Fruit fly (Drosophila melanogaster) whole organism, embryonic: ENCODE measurements around the gene Acf.

Experiments
- Asciz ChIP-seq: fragments of 200-800 bp; sonication (Bioruptor generic); optimal IDR thresholded peaks from 2 replicates; lab custom pipeline; 2017; ENCODE audit warnings: missing biosample characterization, mild to moderate bottlenecking, missing genetic modification characterization, missing genetic modification reagents
- CG10959 ChIP-seq: fragments of 200-800 bp; sonication (Bioruptor generic); IDR thresholded peaks from 2 replicates; pipeline ENCODE4 v1.3.6; 2022; ENCODE audit warnings: missing biosample characterization, missing genetic modification characterization
- CG11504 ChIP-seq: fragments of 200-800 bp; sonication (Bioruptor generic); optimal IDR thresholded peaks from 3 replicates; lab custom pipeline; 2019; ENCODE audit warnings: missing biosample characterization, mild to moderate bottlenecking, missing genetic modification characterization, moderate library complexity
- CG13296 ChIP-seq: fragments of 200-800 bp; sonication (Bioruptor generic); optimal IDR thresholded peaks from 3 replicates; lab custom pipeline; 2018; ENCODE audit warnings: missing biosample characterization, mild to moderate bottlenecking, missing genetic modification characterization
- CG14014 ChIP-seq: fragments of 200-800 bp; sonication (Bioruptor generic); IDR thresholded peaks from 2 replicates; pipeline ENCODE4 v1.3.6; 2022; ENCODE audit warnings: missing biosample characterization, missing genetic modification characterization
- CG15514 ChIP-seq: fragments of 200-800 bp; sonication (Bioruptor generic); optimal IDR thresholded peaks from 3 replicates; lab custom pipeline; 2017; ENCODE audit warnings: missing biosample characterization, missing genetic modification characterization, mild to moderate bottlenecking, moderate library complexity, missing genetic modification reagents
- CG16813 ChIP-seq: fragments of 200-800 bp; sonication (Bioruptor generic); IDR thresholded peaks from 3 replicates; pipeline ENCODE4 v1.3.6; 2022; ENCODE audit warnings: missing biosample characterization, missing genetic modification characterization; ENCODE audit not compliant: partially characterized antibody
- CG17385 ChIP-seq: fragments of 200-800 bp; sonication (Bioruptor generic); optimal IDR thresholded peaks from 3 replicates; lab custom pipeline; 2018; ENCODE audit warnings: missing biosample characterization, mild to moderate bottlenecking, missing genetic modification characterization
- CG17829 ChIP-seq: fragments of 200-800 bp; optimal IDR thresholded peaks from 2 replicates; lab custom pipeline; 2019; ENCODE audit warnings: missing biosample characterization, mild to moderate bottlenecking, missing genetic modification characterization, moderate library complexity
- CG30403 ChIP-seq: fragments of 200-800 bp; sonication (Bioruptor generic); optimal IDR thresholded peaks from 3 replicates; lab custom pipeline; 2016; ENCODE audit warnings: missing biosample characterization, missing genetic modification characterization
- CG43689 ChIP-seq: fragments of 200-800 bp; sonication (Bioruptor generic); IDR thresholded peaks from 2 replicates; pipeline ENCODE4 v1.3.6; 2022; ENCODE audit warnings: missing biosample characterization, missing genetic modification characterization
- CG5245 ChIP-seq: fragments of 200-800 bp; sonication (Bioruptor generic); optimal IDR thresholded peaks from 3 replicates; lab custom pipeline; 2016; ENCODE audit warnings: missing biosample characterization, missing genetic modification characterization
- CG7786 ChIP-seq: fragments of 200-800 bp; sonication (Bioruptor generic); optimal IDR thresholded peaks from 2 replicates; lab custom pipeline; 2016; ENCODE audit warnings: missing biosample characterization, missing genetic modification characterization
- CG7963 ChIP-seq: fragments of 200-800 bp; sonication (Bioruptor generic); IDR thresholded peaks from 3 replicates; pipeline ENCODE4 v1.3.6; 2022; ENCODE audit warnings: missing biosample characterization, missing genetic modification characterization; ENCODE audit not compliant: partially characterized antibody
- Dbx ChIP-seq: fragments of 200-800 bp; sonication (Bioruptor generic); IDR thresholded peaks from 3 replicates; pipeline ENCODE4 v1.3.6; 2022; ENCODE audit warnings: missing biosample characterization, missing genetic modification characterization
- Ets65A ChIP-seq: fragments of 200-800 bp; sonication (Bioruptor generic); peaks from one replicate; lab custom pipeline; 2016; ENCODE audit warnings: missing biosample characterization, missing genetic modification characterization
- Fer1 ChIP-seq: fragments of 200-800 bp; sonication (Bioruptor generic); optimal IDR thresholded peaks from 2 replicates; lab custom pipeline; 2017; ENCODE audit warnings: missing biosample characterization, mild to moderate bottlenecking, missing genetic modification characterization
- H2.0 ChIP-seq: fragments of 200-800 bp; sonication (Bioruptor generic); IDR thresholded peaks from 2 replicates; pipeline ENCODE4 v1.3.6; 2022; ENCODE audit warnings: missing biosample characterization, missing genetic modification characterization
- Max ChIP-seq: fragments of 200-800 bp; sonication (Bioruptor generic); optimal IDR thresholded peaks from 2 replicates; lab custom pipeline; 2016; ENCODE audit warnings: missing biosample characterization, mild to moderate bottlenecking, missing genetic modification characterization
- NC2α ChIP-seq: fragments of 200-800 bp; sonication (Bioruptor generic); optimal IDR thresholded peaks from 2 replicates; lab custom pipeline; 2016; ENCODE audit warnings: missing biosample characterization, missing genetic modification characterization
- Poxn ChIP-seq: fragments of 200-800 bp; sonication (Bioruptor generic); IDR thresholded peaks from 2 replicates; pipeline ENCODE4 v1.3.6; 2022; ENCODE audit warnings: missing biosample characterization, missing genetic modification characterization
- Trl ChIP-seq, 3 experiments: fragments of >200 bp in 2 of 3; fragments of 200-800 bp in 1 of 3; sonication (Bioruptor generic) in 1 of 3; optimal IDR thresholded peaks; 2 replicates in 1 of 3; 3 replicates in 2 of 3; lab custom pipeline; 2016 to 2017; ENCODE audit warnings: missing biosample characterization in 1 of 3, missing genetic modification characterization in 1 of 3
- Xrp1 ChIP-seq: fragments of 200-800 bp; sonication (Bioruptor generic); IDR thresholded peaks from 2 replicates; pipeline ENCODE4 v1.3.6; 2022; ENCODE audit warnings: missing biosample characterization, missing genetic modification characterization
- ara ChIP-seq: fragments of 200-800 bp; sonication (Bioruptor generic); IDR thresholded peaks from 2 replicates; pipeline ENCODE4 v1.3.6; 2022; ENCODE audit warnings: missing biosample characterization, missing genetic modification characterization
- ato ChIP-seq: fragments of 200-800 bp; sonication (Bioruptor generic); IDR thresholded peaks from 2 replicates; pipeline ENCODE4 v1.3.6; 2022; ENCODE audit warnings: missing biosample characterization, missing genetic modification characterization; ENCODE audit not compliant: partially characterized antibody
- bbx ChIP-seq: fragments of 200-800 bp; sonication (Bioruptor generic); IDR thresholded peaks from 2 replicates; pipeline ENCODE4 v1.3.6; 2022; ENCODE audit warnings: missing biosample characterization, missing genetic modification characterization; ENCODE audit not compliant: partially characterized antibody
- btn ChIP-seq: fragments of 200-800 bp; sonication (Bioruptor generic); optimal IDR thresholded peaks from 2 replicates; lab custom pipeline; 2016; ENCODE audit warnings: missing biosample characterization, missing genetic modification characterization
- cas ChIP-seq: fragments of 200-800 bp; sonication (Bioruptor generic); IDR thresholded peaks from 2 replicates; pipeline ENCODE4 v1.3.6; 2022; ENCODE audit warnings: missing biosample characterization, missing genetic modification characterization
- ci ChIP-seq: fragments of 200-800 bp; sonication (Bioruptor generic); IDR thresholded peaks from 3 replicates; pipeline ENCODE4 v1.3.6; 2022; ENCODE audit warnings: missing biosample characterization, missing genetic modification characterization
- danr ChIP-seq: fragments of 200-800 bp; sonication (Bioruptor generic); IDR thresholded peaks from 2 replicates; pipeline ENCODE4 v1.3.6; 2022; ENCODE audit warnings: missing biosample characterization, missing genetic modification characterization
- dimm ChIP-seq: fragments of 200-800 bp; sonication (Bioruptor generic); IDR thresholded peaks from 2 replicates; pipeline ENCODE4 v1.3.6; 2022; ENCODE audit warnings: missing biosample characterization, missing genetic modification characterization
- ems ChIP-seq: fragments of 200-800 bp; sonication (Bioruptor generic); optimal IDR thresholded peaks from 3 replicates; lab custom pipeline; 2016; ENCODE audit warnings: missing biosample characterization, missing genetic modification characterization
- ewg ChIP-seq: fragments of 200-800 bp; sonication (Bioruptor generic); optimal IDR thresholded peaks from 3 replicates; lab custom pipeline; 2017; ENCODE audit warnings: mild to moderate bottlenecking, missing biosample characterization, missing genetic modification reagents, missing genetic modification characterization
- exex ChIP-seq: fragments of 200-800 bp; sonication (Bioruptor generic); optimal IDR thresholded peaks from 4 replicates; lab custom pipeline; 2018; ENCODE audit warnings: missing biosample characterization, mild to moderate bottlenecking, missing genetic modification characterization, moderate library complexity
- fd64A ChIP-seq: fragments of 200-800 bp; sonication (Bioruptor generic); optimal IDR thresholded peaks from 3 replicates; lab custom pipeline; 2018; ENCODE audit warnings: missing biosample characterization, mild to moderate bottlenecking, missing genetic modification characterization
- gem ChIP-seq: fragments of 200-800 bp; sonication (Bioruptor generic); optimal IDR thresholded peaks from 2 replicates; lab custom pipeline; 2019; ENCODE audit warnings: missing biosample characterization, mild to moderate bottlenecking, missing genetic modification characterization, moderate library complexity
- grn ChIP-seq: fragments of 200-800 bp; sonication (Bioruptor generic); optimal IDR thresholded peaks from 3 replicates; lab custom pipeline; 2017; ENCODE audit warnings: missing biosample characterization, missing genetic modification characterization
- lola ChIP-seq, 3 experiments: fragments of >200 bp in 2 of 3; fragments of 200-800 bp in 1 of 3; sonication (Bioruptor generic) in 1 of 3; optimal IDR thresholded peaks; 2 replicates each; lab custom pipeline; 2017 to 2019; ENCODE audit warnings: missing biosample characterization in 3 of 3, missing genetic modification characterization in 3 of 3, mild to moderate bottlenecking in 1 of 3, moderate library complexity in 1 of 3
- nmo ChIP-seq: fragments of 200-800 bp; sonication (Bioruptor generic); optimal IDR thresholded peaks from 2 replicates; lab custom pipeline; 2018; ENCODE audit warnings: missing biosample characterization, mild to moderate bottlenecking, missing genetic modification characterization, moderate library complexity
- nom ChIP-seq: fragments of 200-800 bp; sonication (Bioruptor generic); optimal IDR thresholded peaks from 2 replicates; lab custom pipeline; 2017; ENCODE audit warnings: missing biosample characterization, missing genetic modification characterization, mild to moderate bottlenecking, moderate library complexity, missing genetic modification reagents
- pnt ChIP-seq: fragments of 200-800 bp; sonication (Bioruptor generic); optimal IDR thresholded peaks from 3 replicates; lab custom pipeline; 2016; ENCODE audit warnings: missing biosample characterization, missing genetic modification characterization
- slbo ChIP-seq: fragments of 200-800 bp; sonication (Bioruptor generic); IDR thresholded peaks from 2 replicates; pipeline ENCODE4 v1.3.6; 2022; ENCODE audit warnings: missing biosample characterization, missing genetic modification characterization
- tll ChIP-seq, 2 experiments: fragments of 200-800 bp in 1 of 2; fragments of >200 bp in 1 of 2; sonication (Bioruptor generic) in 1 of 2; optimal IDR thresholded peaks; 2 replicates each; lab custom pipeline; 2017 to 2019; ENCODE audit warnings: missing biosample characterization in 2 of 2, missing genetic modification characterization in 2 of 2, mild to moderate bottlenecking in 1 of 2, moderate library complexity in 1 of 2
- tna ChIP-seq: fragments of 200-800 bp; sonication (Bioruptor generic); IDR thresholded peaks from 2 replicates; pipeline ENCODE4 v1.3.6; 2022; ENCODE audit warnings: missing biosample characterization, missing genetic modification characterization; ENCODE audit not compliant: partially characterized antibody
- twi ChIP-seq: fragments of 200-800 bp; optimal IDR thresholded peaks from 2 replicates; lab custom pipeline; 2019; ENCODE audit warnings: missing biosample characterization, mild to moderate bottlenecking, missing genetic modification characterization, moderate library complexity
- wek ChIP-seq: fragments of 200-800 bp; sonication (Bioruptor generic); optimal IDR thresholded peaks from 3 replicates; lab custom pipeline; 2018; ENCODE audit warnings: missing biosample characterization, mild to moderate bottlenecking, missing genetic modification characterization, moderate library complexity
- wor ChIP-seq: fragments of 200-800 bp; sonication (Bioruptor generic); IDR thresholded peaks from 2 replicates; pipeline ENCODE4 v1.3.6; 2022; ENCODE audit warnings: missing biosample characterization, missing genetic modification characterization

Gene Acf

dm6 chr3R:31747429-31748048 is 46.2 kb upstream of the Acf start, which contains the start of the genes nero and CG1910 (continued):
- TF ChIP-seq cas (GFP tag; lab: Robert Waterston, UW), result no peak
- TF ChIP-seq CG14014 (GFP tag; lab: Robert Waterston, UW), result no peak
- no peak for TF ChIP-seq lola (GFP tag; optimal IDR thresholded peaks at IDR 0.05; lab: Kevin White, UChicago)
- TF ChIP-seq CG13296, result no peak
- TF ChIP-seq gem, result no peak
- TF ChIP-seq ewg (GFP tag; lab: Kevin White, UChicago), result peak; percentile 24
- TF ChIP-seq Max (GFP tag; lab: Kevin White, UChicago), result peak; percentile 51
- TF ChIP-seq grn, result no peak
- TF ChIP-seq NC2α (GFP tag; lab: Kevin White, UChicago), result no peak
- TF ChIP-seq CG30403 (GFP tag; lab: Kevin White, UChicago), result peak; percentile 9
- TF ChIP-seq wor (GFP tag; lab: Robert Waterston, UW), result no peak
- no peak for TF ChIP-seq Ets65A (GFP tag; lab: Kevin White, UChicago)
- no peak for TF ChIP-seq H2.0
- TF ChIP-seq CG11504 (tag; lab: Kevin White, UChicago), result no peak
- no peak for TF ChIP-seq tna
- no peak for TF ChIP-seq bbx (GFP tag; lab: Robert Waterston, UW)
- TF ChIP-seq CG15514, result peak; percentile 78
- no peak for TF ChIP-seq Xrp1 (GFP tag; lab: Robert Waterston, UW)
- no peak for TF ChIP-seq CG7963 (GFP tag; lab: Robert Waterston, UW)
- no peak for TF ChIP-seq Asciz (GFP tag; lab: Kevin White, UChicago)
- peak; percentile 41 for TF ChIP-seq CG17385 (GFP tag; lab: Kevin White, UChicago)
- TF ChIP-seq CG17829 (tag; lab: Kevin White, UChicago), result peak; percentile 27

DNA sequence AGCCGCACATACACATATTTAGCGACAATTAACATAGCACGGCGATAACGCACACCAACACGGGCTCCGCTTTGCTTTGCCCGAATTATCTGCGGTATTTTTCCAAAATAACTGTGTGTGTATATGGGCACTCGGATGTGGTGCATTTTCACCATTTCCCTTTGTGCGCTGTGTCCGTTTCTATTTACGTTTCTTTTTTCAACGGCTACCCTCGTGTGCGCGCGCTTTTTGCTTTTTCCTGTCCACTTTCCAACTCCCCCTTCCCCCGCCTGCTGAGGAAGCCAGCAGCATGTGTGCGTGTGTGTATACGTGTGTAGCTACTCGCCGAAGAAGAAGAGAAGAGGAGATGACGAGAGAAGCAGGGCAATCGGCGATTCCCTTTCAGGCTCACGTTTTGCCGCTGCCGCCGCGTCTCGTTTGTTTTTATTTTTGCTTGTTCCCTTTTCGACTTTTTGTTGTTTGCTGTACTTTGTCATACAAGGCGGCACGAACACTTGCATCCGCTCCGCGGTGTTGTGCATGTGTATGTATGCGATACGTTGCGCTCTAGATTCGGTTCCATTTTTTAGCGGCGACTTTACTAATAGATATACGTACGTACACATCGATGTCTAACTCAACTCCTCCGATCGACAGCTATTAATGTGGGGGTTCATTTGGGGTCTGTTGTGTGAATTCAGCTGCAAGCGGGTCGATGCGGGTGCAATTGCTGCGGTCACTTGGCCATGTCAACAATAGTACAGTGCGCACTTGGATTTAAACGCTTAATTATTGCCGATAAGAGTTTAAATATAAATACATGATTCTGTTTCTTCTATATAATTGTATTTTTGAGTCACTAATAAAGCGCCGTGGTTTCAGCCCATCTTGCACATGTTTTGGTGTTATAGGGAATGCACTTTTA is 45.4 kb upstream of the Acf start:
- TF ChIP-seq btn (GFP tag; lab: Kevin White, UChicago) (no peak), Poxn (GFP tag; lab: Robert Waterston, UW) (no peak), CG43689 (GFP tag; lab: Robert Waterston, UW) (no peak), nom (GFP tag; lab: Kevin White, UChicago) (peak; percentile 91), dimm (GFP tag; lab: Robert Waterston, UW) (no peak), fd64A (GFP tag; lab: Kevin White, UChicago) (no peak), twi (peak; percentile 59), ato (no peak), Fer1 (peak; percentile 60), Trl (optimal IDR thresholded peaks at IDR 0.05; lab: Kevin White, UChicago) (no peak), Trl (GFP tag; optimal IDR thresholded peaks at IDR 0.05; lab: Kevin White, UChicago) (no peak), ara (GFP tag; lab: Robert Waterston, UW) (no peak), nmo (GFP tag; lab: Kevin White, UChicago) (no peak), slbo (no peak), danr (GFP tag; lab: Robert Waterston, UW) (no peak), CG5245 (GFP tag; lab: Kevin White, UChicago) (no peak), Dbx (no peak), pnt (GFP tag; lab: Kevin White, UChicago) (no peak), wek (GFP tag; lab: Kevin White, UChicago) (no peak), CG10959 (GFP tag; lab: Robert Waterston, UW) (no peak), tll (GFP tag; optimal IDR thresholded peaks at IDR 0.05; lab: Kevin White, UChicago) (peak in 1 of 2 experiments; percentile 77), ci (no peak), CG7786 (GFP tag; lab: Kevin White, UChicago) (no peak), CG16813 (no peak), exex (tag; lab: Kevin White, UChicago) (peak; percentile 59), ems (GFP tag; lab: Kevin White, UChicago) (no peak)
